Fruit fly (Drosophila melanogaster): Measurements from ENCODE around the gene CG14034.

DNA sequence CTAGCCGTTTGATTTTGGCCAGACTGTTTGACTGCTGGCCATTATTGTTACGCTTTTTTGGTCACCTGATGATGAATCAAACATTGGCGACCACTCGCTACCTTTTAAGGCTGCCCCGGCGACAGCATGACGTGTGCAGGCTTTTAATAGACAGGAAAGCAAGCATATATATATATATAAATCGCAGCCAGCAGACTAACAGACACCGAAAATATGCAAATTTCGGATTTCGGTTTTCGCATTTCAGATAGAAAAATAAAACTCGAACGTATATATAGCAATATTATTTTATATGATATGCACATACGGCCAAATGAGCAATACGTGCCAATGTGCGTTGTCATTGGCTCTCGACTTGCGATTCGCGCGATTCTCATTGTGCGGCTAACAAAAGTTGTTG lies 14.4 kb upstream of the CG14034 start:
- TF ChIP-seq Sin3A (optimal IDR thresholded peaks at IDR 0.05): no peak
- no peak for TF ChIP-seq ttk (optimal IDR thresholded peaks at IDR 0.05)
- TF ChIP-seq insv (optimal IDR thresholded peaks at IDR 0.05): no peak
- no peak for TF ChIP-seq Myc (optimal IDR thresholded peaks at IDR 0.05)

Data from Kc167 (cell line).